Worm (Caenorhabditis elegans) whole organism, L1 larva: ENCODE results near the gene srx-56.

Experiments
- C04F5.9 ChIP-seq: sonication (generic microtip); optimal IDR thresholded peaks from 2 replicates; lab custom pipeline; 2016; ENCODE audit warnings: missing genetic modification characterization, missing compliant biosample characterization
- C34B4.2 ChIP-seq: sonication (generic microtip); optimal IDR thresholded peaks from 2 replicates; lab custom pipeline; 2017; ENCODE audit warnings: mild to moderate bottlenecking, missing genetic modification characterization, missing compliant biosample characterization
- F16B12.6 ChIP-seq: fragments of 150-350 bp; optimal IDR thresholded peaks from 2 replicates; lab custom pipeline; 2014; ENCODE audit warnings: missing biosample characterization, missing genetic modification characterization
- aha-1 ChIP-seq: fragments of 150-350 bp; optimal IDR thresholded peaks from 2 replicates; lab custom pipeline; 2014; ENCODE audit warnings: missing biosample characterization, missing genetic modification characterization
- blmp-1 ChIP-seq: fragments of 150-350 bp; optimal IDR thresholded peaks from 2 replicates; lab custom pipeline; 2014; ENCODE audit warnings: missing biosample characterization, missing genetic modification characterization
- ceh-63 ChIP-seq: fragments of 200-800 bp; sonication (Bioruptor generic); optimal IDR thresholded peaks from 2 replicates; lab custom pipeline; 2018; ENCODE audit warnings: mild to moderate bottlenecking, missing genetic modification characterization, missing compliant biosample characterization
- ceh-88 ChIP-seq: fragments of 200-800 bp; sonication (Bioruptor generic); IDR thresholded peaks from 2 replicates; pipeline ENCODE4 v1.3.6; 2022; ENCODE audit warnings: missing genetic modification characterization, missing compliant biosample characterization
- efl-3 ChIP-seq: fragments of 200-800 bp; sonication (Bioruptor generic); optimal IDR thresholded peaks from 2 replicates; lab custom pipeline; 2018; ENCODE audit warnings: mild to moderate bottlenecking, missing genetic modification characterization, missing compliant biosample characterization
- egl-13 ChIP-seq: sonication (generic microtip); optimal IDR thresholded peaks from 2 replicates; lab custom pipeline; 2016; ENCODE audit warnings: missing genotype, missing genetic modification reagents, missing genetic modification characterization, missing compliant biosample characterization
- egl-27 ChIP-seq, 2 experiments: fragments of 150-350 bp in 1 of 2; sonication (generic microtip); optimal IDR thresholded peaks; 3 replicates each; lab custom pipeline; 2017 to 2018; ENCODE audit warnings: missing biosample characterization in 2 of 2, missing genetic modification characterization in 2 of 2, missing genetic modification reagents in 2 of 2
- ets-5 ChIP-seq: fragments of 200-800 bp; sonication (Bioruptor generic); IDR thresholded peaks from 2 replicates; pipeline ENCODE4 v1.3.6; 2022; ENCODE audit warnings: missing genetic modification characterization, missing compliant biosample characterization
- fkh-8 ChIP-seq: sonication (generic microtip); optimal IDR thresholded peaks from 2 replicates; lab custom pipeline; 2016; ENCODE audit warnings: mild to moderate bottlenecking, missing genetic modification characterization, missing compliant biosample characterization
- grh-1 ChIP-seq: fragments of 200-800 bp; sonication (Bioruptor generic); IDR thresholded peaks from 2 replicates; pipeline ENCODE4 v1.3.6; 2022; ENCODE audit warnings: missing genetic modification reagents, missing genetic modification characterization, missing compliant biosample characterization
- hlh-17 ChIP-seq: fragments of 200-800 bp; sonication (Bioruptor generic); optimal IDR thresholded peaks from 2 replicates; lab custom pipeline; 2018; ENCODE audit warnings: missing genetic modification characterization, mild to moderate bottlenecking, missing compliant biosample characterization, moderate library complexity, borderline replicate concordance
- hlh-4 ChIP-seq: sonication (generic microtip); optimal IDR thresholded peaks from 2 replicates; lab custom pipeline; 2016; ENCODE audit warnings: mild to moderate bottlenecking, missing genetic modification characterization, missing compliant biosample characterization
- hpl-2 ChIP-seq: fragments of 150-350 bp; optimal IDR thresholded peaks from 2 replicates; lab custom pipeline; 2014; ENCODE audit warnings: missing biosample characterization, missing genetic modification reagents, missing genetic modification characterization
- irx-1 ChIP-seq: sonication (generic microtip); optimal IDR thresholded peaks from 2 replicates; lab custom pipeline; 2016; ENCODE audit warnings: missing genetic modification characterization, missing compliant biosample characterization
- isw-1 ChIP-seq: fragments of 200-800 bp; sonication (Bioruptor generic); IDR thresholded peaks from 2 replicates; pipeline ENCODE4 v1.3.6; 2022; ENCODE audit warnings: missing genetic modification characterization, missing compliant biosample characterization
- jun-1 ChIP-seq: fragments of 150-350 bp; optimal IDR thresholded peaks from 2 replicates; lab custom pipeline; 2014; ENCODE audit warnings: missing biosample characterization, missing genetic modification reagents, missing genetic modification characterization
- lin-14 ChIP-seq: fragments of 200-800 bp; sonication (Bioruptor generic); optimal IDR thresholded peaks from 2 replicates; lab custom pipeline; 2018; ENCODE audit warnings: mild to moderate bottlenecking, missing genetic modification characterization, moderate library complexity, missing compliant biosample characterization
- lir-3 ChIP-seq: sonication (generic microtip); optimal IDR thresholded peaks from 2 replicates; lab custom pipeline; 2016; ENCODE audit warnings: mild to moderate bottlenecking, missing genetic modification characterization, moderate library complexity, missing compliant biosample characterization; ENCODE audit not compliant: poor library complexity
- nhr-11 ChIP-seq: fragments of 150-350 bp; optimal IDR thresholded peaks from 2 replicates; lab custom pipeline; 2014; ENCODE audit warnings: missing biosample characterization, missing genetic modification characterization
- nhr-12 ChIP-seq: sonication (generic microtip); optimal IDR thresholded peaks from 2 replicates; lab custom pipeline; 2017; ENCODE audit warnings: missing biosample characterization, missing genetic modification characterization
- nhr-28 ChIP-seq: fragments of 150-350 bp; optimal IDR thresholded peaks from 2 replicates; lab custom pipeline; 2014; ENCODE audit warnings: missing biosample characterization, missing genetic modification characterization
- nhr-47 ChIP-seq: sonication (generic microtip); optimal IDR thresholded peaks from 2 replicates; lab custom pipeline; 2016; ENCODE audit warnings: mild to moderate bottlenecking, missing genetic modification characterization, moderate library complexity, missing compliant biosample characterization
- nhr-77 ChIP-seq: fragments of 150-350 bp; optimal IDR thresholded peaks from 2 replicates; lab custom pipeline; 2014; ENCODE audit warnings: missing biosample characterization, missing genetic modification characterization
- nhr-84 ChIP-seq: sonication (generic microtip); optimal IDR thresholded peaks from 2 replicates; lab custom pipeline; 2017; ENCODE audit warnings: missing biosample characterization, missing genetic modification characterization
- pax-3 ChIP-seq: fragments of 200-800 bp; sonication (Bioruptor generic); optimal IDR thresholded peaks from 2 replicates; lab custom pipeline; 2018; ENCODE audit warnings: mild to moderate bottlenecking, missing genetic modification characterization, moderate library complexity, missing compliant biosample characterization
- pqm-1 ChIP-seq: sonication (generic microtip); optimal IDR thresholded peaks from 3 replicates; lab custom pipeline; 2017; ENCODE audit warnings: missing biosample characterization, missing genetic modification characterization
- rnt-1 ChIP-seq: sonication (generic microtip); optimal IDR thresholded peaks from 2 replicates; lab custom pipeline; 2016; ENCODE audit warnings: mild to moderate bottlenecking, missing genetic modification characterization, moderate library complexity, missing compliant biosample characterization
- snpc-4 ChIP-seq: fragments of 150-350 bp; optimal IDR thresholded peaks from 2 replicates; lab custom pipeline; 2014; ENCODE audit warnings: missing biosample characterization, missing genetic modification characterization
- tbx-2 ChIP-seq: sonication (generic microtip); optimal IDR thresholded peaks from 2 replicates; lab custom pipeline; 2016; ENCODE audit warnings: missing genetic modification characterization, missing compliant biosample characterization
- tlp-1 ChIP-seq: fragments of 150-350 bp; optimal IDR thresholded peaks from 2 replicates; lab custom pipeline; 2014; ENCODE audit warnings: missing biosample characterization, missing genetic modification characterization
- unc-130 ChIP-seq: fragments of 150-350 bp; optimal IDR thresholded peaks from 2 replicates; lab custom pipeline; 2017; ENCODE audit warnings: missing biosample characterization, missing genetic modification characterization, inconsistent platforms
- unc-62 ChIP-seq: fragments of 150-350 bp; optimal IDR thresholded peaks from 2 replicates; lab custom pipeline; 2014; ENCODE audit warnings: missing biosample characterization, missing genetic modification reagents, missing genetic modification characterization
- unc-86 ChIP-seq: sonication (generic microtip); optimal IDR thresholded peaks from 2 replicates; lab custom pipeline; 2016; ENCODE audit warnings: missing genetic modification characterization, missing compliant biosample characterization
- ztf-11 ChIP-seq, 2 experiments: sonication (generic microtip); optimal IDR thresholded peaks; 2 replicates each; lab custom pipeline; 2016 to 2017; ENCODE audit warnings: missing genetic modification characterization in 2 of 2, missing biosample characterization in 1 of 2, missing compliant biosample characterization in 1 of 2

srx-56 gene

ce11 chrV:7374090-7374489 lies at the start of gene srx-56:
Gene srx-56 (plus strand): TSS chrV:7374390.
- TF ChIP-seq C34B4.2 (tag; lab: Kevin White, UChicago): no peak
- TF ChIP-seq unc-86 (tag; lab: Kevin White, UChicago): no peak
- no peak for TF ChIP-seq tbx-2
- TF ChIP-seq irx-1 (tag; lab: Kevin White, UChicago): no peak
- TF ChIP-seq snpc-4 (tag; lab: Kevin White, UChicago): no peak
- TF ChIP-seq hlh-4 (tag; lab: Kevin White, UChicago): no peak
- peak; percentile 50 for TF ChIP-seq fkh-8 (tag; lab: Kevin White, UChicago)

ce11 chrV:7325285-7325684 lies 48.9 kb upstream of the srx-56 start, which contains the start of gene srx-92:
Gene srx-92 (minus strand): TSS chrV:7325385.
- TF ChIP-seq ceh-88 (GFP tag; lab: Robert Waterston, UW): no peak
- no peak for TF ChIP-seq nhr-47 (tag; lab: Kevin White, UChicago)
- no peak for TF ChIP-seq nhr-11 (tag; lab: Kevin White, UChicago)
- TF ChIP-seq C04F5.9 (tag; lab: Kevin White, UChicago): no peak
- no peak for TF ChIP-seq rnt-1 (tag; lab: Kevin White, UChicago)
- no peak for TF ChIP-seq ceh-63 (GFP tag; lab: Kevin White, UChicago)
- TF ChIP-seq unc-130 (tag; lab: Kevin White, UChicago): no peak
- TF ChIP-seq pqm-1 (tag; lab: Kevin White, UChicago): no peak
- TF ChIP-seq tlp-1 (tag; lab: Kevin White, UChicago): no peak

- no peak for TF ChIP-seq blmp-1 (tag; lab: Kevin White, UChicago)
- no peak for TF ChIP-seq rnt-1 (tag; lab: Kevin White, UChicago)
- no peak for TF ChIP-seq hpl-2 (GFP tag; lab: Kevin White, UChicago)
- TF ChIP-seq nhr-12 (tag; lab: Kevin White, UChicago): no peak
- TF ChIP-seq ztf-11 (tag; optimal IDR thresholded peaks at IDR 0.05; lab: Kevin White, UChicago): no peak
- no peak for TF ChIP-seq nhr-84 (tag; lab: Kevin White, UChicago)
- TF ChIP-seq unc-62 (GFP tag; lab: Kevin White, UChicago): no peak
- TF ChIP-seq nhr-11 (tag; lab: Kevin White, UChicago): no peak
- TF ChIP-seq aha-1: no peak
- TF ChIP-seq lir-3 (tag; lab: Kevin White, UChicago): no peak
- no peak for TF ChIP-seq isw-1 (GFP tag; lab: Robert Waterston, UW)
- no peak for TF ChIP-seq hlh-17 (GFP tag; lab: Kevin White, UChicago)
- no peak for TF ChIP-seq nhr-28 (tag; lab: Kevin White, UChicago)
- no peak for TF ChIP-seq nhr-77 (tag; lab: Kevin White, UChicago)
- no peak for TF ChIP-seq efl-3
- no peak for TF ChIP-seq lin-14 (GFP tag; lab: Kevin White, UChicago)
- no peak for TF ChIP-seq jun-1 (tag; lab: Kevin White, UChicago)
- TF ChIP-seq egl-13 (tag; lab: Kevin White, UChicago): no peak
- no peak for TF ChIP-seq F16B12.6 (tag; lab: Kevin White, UChicago)
- TF ChIP-seq egl-27 (tag; optimal IDR thresholded peaks at IDR 0.05; lab: Kevin White, UChicago): no peak
Observed at ce11 chrV:7326928-7327327, 47.3 kb upstream of the srx-56 start, which contains the start of gene F10G2.4. Gene F10G2.4 (plus strand): TSS chrV:7327228.

ce11 chrV:7328092-7328491 lies 46.1 kb upstream of the srx-56 start, which contains the start of gene clec-7:
Gene clec-7 (plus strand): TSS chrV:7328392.
- TF ChIP-seq egl-27 (tag; optimal IDR thresholded peaks at IDR 0.05; lab: Kevin White, UChicago) (no peak), tbx-2 (no peak), pax-3 (tag; lab: Kevin White, UChicago) (no peak), lin-14 (GFP tag; lab: Kevin White, UChicago) (no peak), hlh-4 (tag; lab: Kevin White, UChicago) (no peak), grh-1 (GFP tag; lab: Robert Waterston, UW) (no peak), F16B12.6 (tag; lab: Kevin White, UChicago) (no peak), ets-5 (GFP tag; lab: Robert Waterston, UW) (no peak)
